Fruit fly (Drosophila melanogaster): ENCODE data around the gene Prx6a.

Prx6a gene

DNA sequence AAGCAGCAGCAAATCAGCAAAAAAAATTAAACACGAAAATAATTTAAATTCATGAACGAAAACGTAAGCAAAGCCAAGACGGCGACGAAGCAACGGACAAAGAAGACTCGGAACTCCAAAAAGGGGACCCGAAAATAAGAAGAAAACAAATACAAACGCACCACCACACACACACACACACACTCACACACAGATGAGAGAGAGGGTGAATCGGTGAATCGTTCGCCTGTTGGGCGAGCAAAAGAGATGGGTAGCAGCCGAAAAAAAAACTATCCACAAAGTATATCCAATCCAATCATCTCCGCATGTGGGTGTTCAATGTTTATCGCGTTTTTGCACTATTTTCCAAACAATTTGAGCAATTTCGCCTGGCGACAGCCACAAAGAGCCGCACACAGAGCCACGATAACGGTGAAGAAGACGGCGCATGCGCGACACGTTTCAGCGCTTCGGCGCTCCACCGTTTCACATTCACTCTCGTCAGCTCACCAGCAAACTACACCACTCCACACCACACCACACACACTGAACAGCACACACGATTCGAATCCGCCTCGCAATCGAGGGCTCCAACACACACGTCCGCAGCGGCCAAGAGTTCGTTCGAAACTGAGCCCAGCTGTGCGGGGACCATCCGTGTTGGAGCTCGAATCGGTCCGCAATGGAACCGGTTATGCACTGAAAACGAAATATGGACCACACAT lies 48.2 kb downstream of the Prx6a start, which contains the start of gene Duox:
TSS of gene Duox (minus strand) at position 612 of the 704 bp plus-strand sequence.
- TF ChIP-seq CG34367 (tag; optimal IDR thresholded peaks at IDR 0.05): no peak
- TF ChIP-seq CG8301 (tag; optimal IDR thresholded peaks at IDR 0.05): no peak
- 0 out of 3 replicates have a peak, but pooled peaks have one; percentile 73 for TF ChIP-seq CG4496 (GFP tag; IDR thresholded peaks at IDR 0.05)
